Fruit fly (Drosophila melanogaster): ENCODE data around the gene kri.
A peak's percentile ranks its signal among the peaks of the same experiment; 100 is the strongest.

kri gene

DNA sequence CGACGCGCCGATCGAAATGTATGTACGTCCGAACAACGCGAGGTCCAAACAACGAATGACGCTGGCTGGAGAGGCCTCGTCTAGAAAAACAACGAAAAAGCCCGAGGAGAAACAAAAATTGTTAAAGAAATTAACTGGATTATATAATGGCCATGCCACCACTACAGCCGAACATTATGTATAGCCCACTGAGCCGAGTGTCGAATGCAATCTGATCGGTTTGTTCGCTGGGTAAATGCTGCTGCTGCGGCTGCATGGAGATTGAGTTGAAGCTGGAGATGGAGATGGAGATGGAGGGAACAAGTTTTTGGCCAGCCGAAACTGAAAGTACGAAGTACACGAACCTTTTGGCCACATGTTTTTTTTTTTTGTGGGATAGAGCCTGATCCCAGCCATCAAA lies 24.2 kb upstream of the kri start, which contains the start of gene Cralbp:
Cralbp (minus strand) TSS at position 115 of the 400 bp plus-strand sequence.
- TF ChIP-seq CG7045 (GFP tag; optimal IDR thresholded peaks at IDR 0.05) (no peak), Crg-1 (GFP tag; optimal IDR thresholded peaks at IDR 0.05) (no peak)

dm6 chr3L:5787476-5787875 lies 23.3 kb upstream of the kri start:
- no peak for TF ChIP-seq cnc (optimal IDR thresholded peaks at IDR 0.05)
- TF ChIP-seq kay (GFP tag; ENCODE audit: borderline replicate concordance), result no peak
- no peak for TF ChIP-seq CG12768 (GFP tag; optimal IDR thresholded peaks at IDR 0.05)
- no peak for TF ChIP-seq CG7101 (tag; optimal IDR thresholded peaks at IDR 0.05)
- TF ChIP-seq bab1 (GFP tag; optimal IDR thresholded peaks at IDR 0.05), result no peak
- no peak for TF ChIP-seq tj (GFP tag; optimal IDR thresholded peaks at IDR 0.05)
- no peak for TF ChIP-seq CG7045 (GFP tag; optimal IDR thresholded peaks at IDR 0.05)
- TF ChIP-seq toe (GFP tag; optimal IDR thresholded peaks at IDR 0.05), result no peak
- no peak for TF ChIP-seq pad (GFP tag; optimal IDR thresholded peaks at IDR 0.05)
- TF ChIP-seq CG33017 (tag; optimal IDR thresholded peaks at IDR 0.05), result no peak
- TF ChIP-seq cic (GFP tag; optimal IDR thresholded peaks at IDR 0.05), result no peak
- TF ChIP-seq CG5204 (GFP tag; optimal IDR thresholded peaks at IDR 0.05), result no peak
- no peak for TF ChIP-seq CG1620 (GFP tag; optimal IDR thresholded peaks at IDR 0.05)
- no peak for TF ChIP-seq CG14711 (tag; optimal IDR thresholded peaks at IDR 0.05)

DNA sequence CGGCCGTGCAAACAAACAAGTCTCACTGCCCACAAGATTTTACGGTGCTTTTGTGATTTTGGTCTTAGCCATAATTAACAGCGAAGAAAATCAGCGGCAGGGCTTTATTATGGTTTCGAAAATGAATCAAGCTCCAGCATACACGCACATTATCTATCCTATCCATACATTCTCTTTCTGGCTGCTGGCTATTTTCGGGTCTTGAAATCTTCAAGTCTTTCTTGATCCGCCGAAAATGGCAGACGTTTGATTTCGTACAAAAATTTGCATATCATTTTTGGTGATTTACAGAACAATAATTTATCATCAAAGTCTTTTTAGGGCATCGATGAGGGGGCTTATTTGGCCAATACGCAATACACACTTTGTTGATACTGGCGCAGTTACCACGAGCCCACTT lies 21.9 kb upstream of the kri start:
- TF ChIP-seq tj (GFP tag; optimal IDR thresholded peaks at IDR 0.05) (no peak), CG14711 (tag; optimal IDR thresholded peaks at IDR 0.05) (no peak), bab1 (GFP tag; optimal IDR thresholded peaks at IDR 0.05) (no peak), pad (GFP tag; optimal IDR thresholded peaks at IDR 0.05) (no peak), CG12768 (GFP tag; optimal IDR thresholded peaks at IDR 0.05) (no peak), CG1620 (GFP tag; optimal IDR thresholded peaks at IDR 0.05) (no peak), kay (GFP tag; ENCODE audit: borderline replicate concordance) (no peak), cnc (optimal IDR thresholded peaks at IDR 0.05) (no peak), CG33017 (tag; optimal IDR thresholded peaks at IDR 0.05) (no peak), cic (GFP tag; optimal IDR thresholded peaks at IDR 0.05) (no peak), CG5204 (GFP tag; optimal IDR thresholded peaks at IDR 0.05) (no peak), Mnt (GFP tag; optimal IDR thresholded peaks at IDR 0.05) (no peak), toe (GFP tag; optimal IDR thresholded peaks at IDR 0.05) (no peak)

dm6 chr3L:5789663-5790062 lies 21.1 kb upstream of the kri start:
- TF ChIP-seq bab1 (GFP tag; optimal IDR thresholded peaks at IDR 0.05) (peak; percentile 23), CG5204 (GFP tag; optimal IDR thresholded peaks at IDR 0.05) (no peak), CG11617 (GFP tag; optimal IDR thresholded peaks at IDR 0.05) (no peak), Crg-1 (GFP tag; optimal IDR thresholded peaks at IDR 0.05) (no peak), Hr96 (GFP tag; optimal IDR thresholded peaks at IDR 0.05) (no peak), kay (GFP tag; ENCODE audit: borderline replicate concordance) (no peak), pad (GFP tag; optimal IDR thresholded peaks at IDR 0.05) (no peak), CG14711 (tag; optimal IDR thresholded peaks at IDR 0.05) (peak; percentile 37), CG7101 (tag; optimal IDR thresholded peaks at IDR 0.05) (peak; percentile 29), ovo (GFP tag; optimal IDR thresholded peaks at IDR 0.05) (no peak), Clk (GFP tag; optimal IDR thresholded peaks at IDR 0.05) (no peak), CG12768 (GFP tag; optimal IDR thresholded peaks at IDR 0.05) (no peak), CG33017 (tag; optimal IDR thresholded peaks at IDR 0.05) (peak; percentile 35), CG7045 (GFP tag; optimal IDR thresholded peaks at IDR 0.05) (no peak), toe (GFP tag; optimal IDR thresholded peaks at IDR 0.05) (no peak), CG1620 (GFP tag; optimal IDR thresholded peaks at IDR 0.05) (no peak), tj (GFP tag; optimal IDR thresholded peaks at IDR 0.05) (no peak), cic (GFP tag; optimal IDR thresholded peaks at IDR 0.05) (no peak), cnc (optimal IDR thresholded peaks at IDR 0.05) (no peak), Mnt (GFP tag; optimal IDR thresholded peaks at IDR 0.05) (no peak)

DNA sequence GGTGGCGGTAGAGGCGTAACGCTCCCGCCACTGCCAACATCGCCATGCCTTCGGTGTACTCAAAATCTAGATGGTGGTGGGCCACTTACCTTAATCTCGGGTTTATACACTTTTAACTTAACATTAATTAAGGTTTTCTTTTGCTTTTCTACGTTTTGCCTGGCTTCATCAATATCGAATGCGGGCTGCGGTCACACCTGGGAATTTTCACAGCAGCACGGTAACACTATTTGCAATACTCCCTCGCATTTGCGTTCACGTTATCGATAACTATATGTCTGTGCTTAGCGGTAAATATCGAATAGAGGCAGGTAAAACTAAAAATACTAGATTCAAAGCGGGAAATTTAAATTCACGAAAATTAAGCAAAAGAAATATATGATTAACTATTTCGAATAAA lies 16.8 kb upstream of the kri start, which contains the start of gene Bre1:
Bre1 (minus strand) TSS at position 226 of the 400 bp plus-strand sequence.
- TF ChIP-seq CG14711 (tag; optimal IDR thresholded peaks at IDR 0.05) (peak; percentile 4), Crg-1 (GFP tag; optimal IDR thresholded peaks at IDR 0.05) (no peak), Hr96 (GFP tag; optimal IDR thresholded peaks at IDR 0.05) (no peak), CG5204 (GFP tag; optimal IDR thresholded peaks at IDR 0.05) (no peak), Mnt (GFP tag; optimal IDR thresholded peaks at IDR 0.05) (no peak), CG7045 (GFP tag; optimal IDR thresholded peaks at IDR 0.05) (no peak), toe (GFP tag; optimal IDR thresholded peaks at IDR 0.05) (no peak), cic (GFP tag; optimal IDR thresholded peaks at IDR 0.05) (no peak), kay (GFP tag; ENCODE audit: borderline replicate concordance) (no peak), bab1 (GFP tag; optimal IDR thresholded peaks at IDR 0.05) (peak; percentile 24), CG7101 (tag; optimal IDR thresholded peaks at IDR 0.05) (no peak), cnc (optimal IDR thresholded peaks at IDR 0.05) (no peak), pad (GFP tag; optimal IDR thresholded peaks at IDR 0.05) (no peak), Clk (GFP tag; optimal IDR thresholded peaks at IDR 0.05) (no peak), tj (GFP tag; optimal IDR thresholded peaks at IDR 0.05) (no peak), CG12768 (GFP tag; optimal IDR thresholded peaks at IDR 0.05) (no peak), CG33017 (tag; optimal IDR thresholded peaks at IDR 0.05) (no peak), CG11617 (GFP tag; optimal IDR thresholded peaks at IDR 0.05) (no peak)

DNA sequence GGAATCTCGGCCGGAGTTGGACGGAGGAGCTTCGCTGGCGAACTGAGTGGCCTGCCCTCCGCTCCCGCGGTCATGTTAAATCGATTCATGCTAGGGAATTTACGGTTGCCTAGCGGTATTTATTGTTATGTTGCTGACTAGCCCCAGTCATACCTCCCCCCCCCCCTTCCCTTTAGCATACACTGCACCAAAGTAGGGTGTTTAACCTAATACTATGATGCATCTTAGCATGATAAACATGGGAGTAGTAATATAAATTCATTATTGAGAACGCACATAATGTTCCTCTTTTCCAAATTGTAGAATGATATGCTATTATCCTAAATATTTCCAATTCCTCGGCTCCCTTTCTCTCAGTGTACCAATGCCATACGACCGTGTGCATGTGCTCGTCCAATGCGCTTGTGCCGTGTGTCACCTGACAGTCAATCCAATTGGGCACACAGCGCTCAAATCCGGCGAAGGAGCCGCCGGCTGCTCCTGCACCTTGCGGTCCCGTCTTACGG lies 14.2 kb upstream of the kri start, which contains the start of gene Tektin-C:
Tektin-C (minus strand) TSS at position 51 of the 506 bp plus-strand sequence.
- no peak for TF ChIP-seq toe (GFP tag; optimal IDR thresholded peaks at IDR 0.05)
- TF ChIP-seq CG7101 (tag; optimal IDR thresholded peaks at IDR 0.05), result no peak
- TF ChIP-seq Hr96 (GFP tag; optimal IDR thresholded peaks at IDR 0.05), result no peak
- no peak for TF ChIP-seq kay (GFP tag; ENCODE audit: borderline replicate concordance)

Measured in whole organism, adult.